Worm (Caenorhabditis elegans) whole organism, late embryonic: ENCODE data around the gene dlg-1.

Experiments used
- K02D7.2 ChIP-seq: sonication (generic microtip); optimal IDR thresholded peaks from 2 replicates; lab custom pipeline; 2017; ENCODE audit warnings: mild to moderate bottlenecking, missing genetic modification characterization, missing compliant biosample characterization
- ceh-24 ChIP-seq: sonication (generic microtip); optimal IDR thresholded peaks from 2 replicates; lab custom pipeline; 2016; ENCODE audit warnings: mild to moderate bottlenecking, missing genetic modification characterization, missing compliant biosample characterization
- ceh-31 ChIP-seq: sonication (generic microtip); optimal IDR thresholded peaks from 2 replicates; lab custom pipeline; 2016; ENCODE audit warnings: missing genetic modification characterization, missing compliant biosample characterization
- fkh-10 ChIP-seq: fragments of 150-350 bp; optimal IDR thresholded peaks from 2 replicates; lab custom pipeline; 2014; ENCODE audit warnings: missing biosample characterization, missing genetic modification reagents, missing genetic modification characterization
- hlh-6 ChIP-seq: sonication (generic microtip); optimal IDR thresholded peaks from 2 replicates; lab custom pipeline; 2016; ENCODE audit warnings: missing genotype, missing genetic modification characterization, missing compliant biosample characterization
- ztf-16 ChIP-seq: sonication (generic microtip); optimal IDR thresholded peaks from 2 replicates; lab custom pipeline; 2017; ENCODE audit warnings: missing genetic modification characterization, missing compliant biosample characterization

ce11 chrX:5466149-5466548 is 13.4 kb upstream of the dlg-1 start:
- TF ChIP-seq ceh-31 (no peak), fkh-10 (GFP tag; lab: Kevin White, UChicago) (no peak), ceh-24 (tag; lab: Kevin White, UChicago) (no peak), hlh-6 (tag; lab: Kevin White, UChicago) (no peak), K02D7.2 (no peak), ztf-16 (tag; lab: Kevin White, UChicago) (no peak)
